Fruit fly (Drosophila melanogaster): ENCODE measurements around the gene sinah.

Gene sinah

DNA sequence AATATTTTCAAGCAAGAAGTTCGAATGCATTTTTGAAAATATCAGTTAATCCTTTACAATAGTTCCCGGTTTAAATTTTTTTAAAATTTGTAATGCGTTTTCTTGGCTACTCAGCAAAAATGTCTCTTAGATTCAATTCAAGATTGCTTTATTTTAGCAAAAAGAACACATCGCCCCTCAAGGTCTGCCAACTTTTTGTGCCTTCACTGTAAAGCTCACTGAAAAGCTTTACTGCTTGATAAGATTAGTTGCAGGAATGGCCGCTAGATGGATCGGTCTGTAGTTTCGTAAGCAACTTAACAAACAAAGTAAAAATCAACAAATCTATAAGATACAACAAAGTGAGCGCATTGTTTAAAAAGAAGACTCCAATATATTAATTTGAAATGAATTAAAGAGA is 25.2 kb downstream of the sinah start (continued):
- TF ChIP-seq CG8281 (tag; optimal IDR thresholded peaks at IDR 0.05), result no peak
- peak; percentile 95 for TF ChIP-seq CTCF (GFP tag; optimal IDR thresholded peaks at IDR 0.05)
- peak; percentile 1 for TF ChIP-seq sug (tag; optimal IDR thresholded peaks at IDR 0.05)
- TF ChIP-seq Ets65A (GFP tag), result peak; percentile 88
- TF ChIP-seq CG1792 (GFP tag; optimal IDR thresholded peaks at IDR 0.05), result no peak
- no peak for TF ChIP-seq Lim3 (GFP tag; IDR thresholded peaks at IDR 0.05)
- TF ChIP-seq CG4854 (GFP tag; optimal IDR thresholded peaks at IDR 0.05), result no peak
- no peak for TF ChIP-seq CG2875 (GFP tag; optimal IDR thresholded peaks at IDR 0.05)
- TF ChIP-seq CG12942 (GFP tag; optimal IDR thresholded peaks at IDR 0.05), result no peak
- no peak for TF ChIP-seq CG10431 (GFP tag; optimal IDR thresholded peaks at IDR 0.05)
- no peak for TF ChIP-seq Scr (GFP tag; IDR thresholded peaks at IDR 0.05; ENCODE audit: partially characterized antibody)
- TF ChIP-seq CG15514 (GFP tag; optimal IDR thresholded peaks at IDR 0.05), result peak; percentile 15
- no peak for TF ChIP-seq gcm (GFP tag; optimal IDR thresholded peaks at IDR 0.05)
- TF ChIP-seq CG7987 (GFP tag; optimal IDR thresholded peaks at IDR 0.05), result peak; percentile 4

DNA sequence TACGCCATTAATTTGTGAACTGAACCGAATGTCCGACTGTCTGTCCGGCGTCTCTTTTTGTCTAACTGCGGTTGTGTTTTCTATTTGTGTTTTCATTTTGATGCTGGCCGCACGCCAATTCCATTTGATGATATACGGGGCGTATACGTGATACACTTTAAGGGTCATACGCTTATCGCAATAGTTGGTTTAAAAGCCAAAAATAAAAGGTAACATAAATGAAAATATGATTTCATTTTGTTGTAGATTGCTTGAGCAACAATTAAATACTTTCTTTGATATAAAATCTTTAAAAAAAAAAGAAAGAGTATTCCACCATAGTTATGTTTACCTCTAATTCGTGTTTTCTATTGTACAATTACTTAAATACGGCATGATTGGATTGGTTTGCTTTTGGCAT is 26.2 kb downstream of the sinah start:
- TF ChIP-seq Nf-YA (GFP tag; IDR thresholded peaks at IDR 0.05) (no peak), al (GFP tag; IDR thresholded peaks at IDR 0.05) (peak; percentile 65; the same call in 1 of the 2 replicates), CG11398 (GFP tag; optimal IDR thresholded peaks at IDR 0.05) (no peak), so (GFP tag; IDR thresholded peaks at IDR 0.05) (0 out of 3 replicates have a peak, but pooled peaks have one; percentile 54), Fer3 (tag; optimal IDR thresholded peaks at IDR 0.05) (peak; percentile 59), cwo (GFP tag; optimal IDR thresholded peaks at IDR 0.05) (peak; percentile 21), CG14050 (GFP tag; IDR thresholded peaks at IDR 0.05) (no peak), tna (GFP tag; IDR thresholded peaks at IDR 0.05; ENCODE audit: partially characterized antibody) (no peak), Aef1 (GFP tag; IDR thresholded peaks at IDR 0.05) (peak; percentile 52; the same call in 2 of the 3 replicates), CG11504 (tag; optimal IDR thresholded peaks at IDR 0.05) (peak; percentile 47), disco-r (GFP tag; optimal IDR thresholded peaks at IDR 0.05) (no peak), H15 (GFP tag; IDR thresholded peaks at IDR 0.05) (0 out of 3 replicates have a peak, but pooled peaks have one; percentile 9), CG11696 (GFP tag; IDR thresholded peaks at IDR 0.05) (0 out of 2 replicates have a peak, but pooled peaks have one; percentile 13), Hmr (GFP tag; optimal IDR thresholded peaks at IDR 0.05) (peak; percentile 39), CG11247 (GFP tag; IDR thresholded peaks at IDR 0.05) (0 out of 2 replicates have a peak, but pooled peaks have one; percentile 11), Sox102F (GFP tag; optimal IDR thresholded peaks at IDR 0.05) (peak; percentile 10), tgo (GFP tag; IDR thresholded peaks at IDR 0.05) (peak; percentile 32; the same call in 1 of the 3 replicates), unpg (GFP tag; optimal IDR thresholded peaks at IDR 0.05) (peak; percentile 34), CG3163 (GFP tag; optimal IDR thresholded peaks at IDR 0.05) (no peak), CG2120 (GFP tag; optimal IDR thresholded peaks at IDR 0.05) (peak; percentile 72), CG9727 (GFP tag; optimal IDR thresholded peaks at IDR 0.05) (no peak), CG7556 (GFP tag; optimal IDR thresholded peaks at IDR 0.05) (peak; percentile 11), scrt (GFP tag; optimal IDR thresholded peaks at IDR 0.05) (peak; percentile 13), rib (GFP tag; IDR thresholded peaks at IDR 0.05) (peak; percentile 63), Stat92E (GFP tag; optimal IDR thresholded peaks at IDR 0.05) (no peak), danr (GFP tag; IDR thresholded peaks at IDR 0.05) (no peak), NfI (GFP tag; optimal IDR thresholded peaks at IDR 0.05) (peak; percentile 30), CG1832 (GFP tag; optimal IDR thresholded peaks at IDR 0.05) (no peak), CG10209 (GFP tag; optimal IDR thresholded peaks at IDR 0.05) (peak; percentile 10), CG13296 (GFP tag; optimal IDR thresholded peaks at IDR 0.05) (peak; percentile 61), CG15514 (GFP tag; optimal IDR thresholded peaks at IDR 0.05) (peak; percentile 40), CG9817 (tag; optimal IDR thresholded peaks at IDR 0.05) (peak; percentile 20), CG4730 (GFP tag; IDR thresholded peaks at IDR 0.05) (0 out of 2 replicates have a peak, but pooled peaks have one; percentile 13), E2f2 (GFP tag; IDR thresholded peaks at IDR 0.05) (0 out of 2 replicates have a peak, but pooled peaks have one; percentile 26), CG3281 (GFP tag; optimal IDR thresholded peaks at IDR 0.05) (peak; percentile 36), lab (GFP tag; optimal IDR thresholded peaks at IDR 0.05) (peak; percentile 70)
